Worm (Caenorhabditis elegans): ENCODE results near the gene arrd-4.

ce11 chrII:9793197-9793596, 44.9 kb downstream of the arrd-4 start, which contains the start of gene cyp-13A3:
- TF ChIP-seq unc-62 (GFP tag; optimal IDR thresholded peaks at IDR 0.05) (no peak), fkh-8 (tag; optimal IDR thresholded peaks at IDR 0.05) (no peak), lin-15B (tag; optimal IDR thresholded peaks at IDR 0.05) (no peak), nhr-28 (tag; optimal IDR thresholded peaks at IDR 0.05) (no peak), F16B12.6 (tag; optimal IDR thresholded peaks at IDR 0.05) (no peak), C04F5.9 (tag; optimal IDR thresholded peaks at IDR 0.05) (no peak)

Measured in whole organism, L1 larva.